Fruit fly (Drosophila melanogaster) whole organism, pupa: ENCODE results near the gene inaF-B.
A peak's percentile ranks its signal among the peaks of the same experiment; 100 is the strongest.

Source experiments
- CG13204 ChIP-seq: fragments of 200-800 bp; sonication (Bioruptor generic); optimal IDR thresholded peaks from 2 replicates; lab custom pipeline; 2018; ENCODE audit warnings: missing biosample characterization, mild to moderate bottlenecking, missing genetic modification characterization, moderate library complexity
- CG14655 ChIP-seq: fragments of 200-800 bp; sonication (Bioruptor generic); optimal IDR thresholded peaks from 3 replicates; lab custom pipeline; 2017; ENCODE audit warnings: mild to moderate bottlenecking, missing biosample characterization, missing genetic modification reagents, missing genetic modification characterization
- CG15710 ChIP-seq: fragments of 200-800 bp; sonication (Bioruptor generic); optimal IDR thresholded peaks from 2 replicates; lab custom pipeline; 2018; ENCODE audit warnings: missing biosample characterization, mild to moderate bottlenecking, missing genetic modification characterization, moderate library complexity
- CG32121 ChIP-seq: fragments of 200-800 bp; sonication (Bioruptor generic); IDR thresholded peaks from 2 replicates; pipeline ENCODE4 v1.3.6; 2022; ENCODE audit warnings: missing biosample characterization, missing genetic modification characterization
- CG4496 ChIP-seq: fragments of 200-800 bp; sonication (Bioruptor generic); IDR thresholded peaks from 3 replicates; pipeline ENCODE4 v1.3.6; 2022; ENCODE audit warnings: missing biosample characterization, missing genetic modification characterization
- CG8159 ChIP-seq: fragments of 200-800 bp; sonication (Bioruptor generic); optimal IDR thresholded peaks from 3 replicates; lab custom pipeline; 2018; ENCODE audit warnings: missing biosample characterization, mild to moderate bottlenecking, missing genetic modification characterization, moderate library complexity
- CG9948 ChIP-seq: fragments of 200-800 bp; sonication (Bioruptor generic); optimal IDR thresholded peaks from 2 replicates; lab custom pipeline; 2018; ENCODE audit warnings: missing biosample characterization, mild to moderate bottlenecking, missing genetic modification characterization, moderate library complexity
- EcR ChIP-seq: fragments of 200-800 bp; sonication (Bioruptor generic); optimal IDR thresholded peaks from 3 replicates; lab custom pipeline; 2019; ENCODE audit warnings: missing biosample characterization, missing genetic modification characterization, mild to moderate bottlenecking, moderate library complexity, missing genetic modification reagents
- Ets98B ChIP-seq: fragments of 200-800 bp; sonication (Bioruptor generic); IDR thresholded peaks from 2 replicates; pipeline ENCODE4 v1.3.6; 2022; ENCODE audit warnings: missing biosample characterization, missing genetic modification characterization
- Pif1A ChIP-seq: fragments of 200-800 bp; sonication (Bioruptor generic); optimal IDR thresholded peaks from 3 replicates; lab custom pipeline; 2016; ENCODE audit warnings: missing biosample characterization, missing genetic modification characterization
- Pif1B ChIP-seq: fragments of 200-800 bp; sonication (Bioruptor generic); optimal IDR thresholded peaks from 3 replicates; lab custom pipeline; 2016; ENCODE audit warnings: missing biosample characterization, missing genetic modification characterization
- gl ChIP-seq: fragments of 200-800 bp; sonication (Bioruptor generic); optimal IDR thresholded peaks from 2 replicates; lab custom pipeline; 2018; ENCODE audit warnings: missing biosample characterization, mild to moderate bottlenecking, missing genetic modification characterization

dm6 chrX:11713808-11714528, 18.6 kb downstream of the inaF-B start:
- TF ChIP-seq CG4496 (peak; percentile 59; the same call in 1 of the 3 replicates), CG9948 (tag; lab: Kevin White, UChicago) (no peak), CG13204 (GFP tag; lab: Kevin White, UChicago) (peak; percentile 40), Pif1A (GFP tag; lab: Kevin White, UChicago) (no peak), Ets98B (GFP tag; lab: Robert Waterston, UW) (no peak; the same call in 1 of the 2 replicates), Pif1B (no peak), EcR (GFP tag; lab: Kevin White, UChicago) (peak; percentile 0), CG8159 (tag; lab: Kevin White, UChicago) (peak; percentile 35), CG15710 (tag; lab: Kevin White, UChicago) (peak; percentile 27), gl (peak; percentile 8), CG14655 (GFP tag; lab: Kevin White, UChicago) (peak; percentile 59), CG32121 (no peak)
